Worm (Caenorhabditis elegans): ENCODE measurements around the gene srm-5.

Gene srm-5

DNA sequence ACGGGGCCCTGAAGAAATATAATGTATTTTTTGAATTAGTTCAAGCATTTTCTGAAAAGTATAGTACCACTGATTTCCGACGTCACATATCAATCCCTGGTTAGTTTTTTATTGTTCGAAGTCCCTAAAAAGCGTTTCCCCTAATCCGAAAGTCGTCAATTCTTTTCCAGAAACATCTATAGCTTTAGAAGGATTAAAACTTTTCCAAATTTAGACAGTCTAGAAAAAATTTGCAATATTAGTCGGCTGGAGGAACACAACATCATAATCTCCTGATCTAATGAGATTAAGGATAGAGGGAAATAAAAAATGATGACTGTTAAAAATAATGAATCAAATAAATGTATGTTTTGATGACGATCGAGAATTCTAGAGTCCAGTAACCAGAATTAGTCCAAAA is 43.1 kb downstream of the srm-5 start:
- TF ChIP-seq ceh-82 (tag; optimal IDR thresholded peaks at IDR 0.05) (no peak), ceh-16 (tag; optimal IDR thresholded peaks at IDR 0.05) (no peak), snpc-4 (tag; optimal IDR thresholded peaks at IDR 0.05) (no peak), R02D3.7 (tag; optimal IDR thresholded peaks at IDR 0.05) (no peak), aly-2 (tag; optimal IDR thresholded peaks at IDR 0.05) (no peak), nhr-77 (tag; optimal IDR thresholded peaks at IDR 0.05) (no peak), ZK546.5 (tag; optimal IDR thresholded peaks at IDR 0.05) (no peak), nhr-11 (tag; optimal IDR thresholded peaks at IDR 0.05) (no peak), ztf-4 (tag; optimal IDR thresholded peaks at IDR 0.05) (no peak), unc-39 (tag; optimal IDR thresholded peaks at IDR 0.05) (no peak), tbx-2 (tag; optimal IDR thresholded peaks at IDR 0.05) (no peak), nhr-28 (tag; optimal IDR thresholded peaks at IDR 0.05) (no peak), ama-1 (optimal IDR thresholded peaks at IDR 0.05) (no peak), nhr-25 (tag; optimal IDR thresholded peaks at IDR 0.05) (no peak)

DNA sequence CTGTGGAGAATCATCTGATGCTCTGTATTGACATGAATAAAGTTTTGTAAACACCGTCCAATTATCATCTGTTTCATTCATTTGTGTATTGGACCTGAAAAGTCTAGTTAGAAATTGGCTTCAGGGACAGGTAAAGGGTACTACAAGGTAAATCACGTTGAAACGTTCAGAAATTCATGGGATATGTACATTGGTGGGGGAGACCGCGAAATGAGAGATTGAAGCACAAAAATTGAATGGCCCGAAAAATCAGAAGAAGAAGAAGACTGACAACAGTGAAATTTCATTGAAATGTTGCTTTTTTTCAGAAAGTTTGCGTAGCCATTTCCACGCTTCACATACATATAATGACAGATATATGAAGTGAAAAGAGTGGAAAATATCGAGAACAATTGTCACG is 44.0 kb downstream of the srm-5 start, which contains the start of gene npr-43:
Gene npr-43 (minus strand): TSS at position 101 of the 400 bp plus-strand sequence.
- TF ChIP-seq nhr-43 (tag; optimal IDR thresholded peaks at IDR 0.05; ENCODE audit: poor library complexity, severe bottlenecking), result no peak

- TF ChIP-seq fkh-2 (tag; optimal IDR thresholded peaks at IDR 0.05) (no peak), egl-27 (tag; optimal IDR thresholded peaks at IDR 0.05) (no peak), egl-5 (tag; optimal IDR thresholded peaks at IDR 0.05) (no peak), pqm-1 (tag; optimal IDR thresholded peaks at IDR 0.05) (no peak), ztf-11 (tag; optimal IDR thresholded peaks at IDR 0.05) (no peak), ceh-9 (tag; optimal IDR thresholded peaks at IDR 0.05) (no peak), daf-12 (tag; optimal IDR thresholded peaks at IDR 0.05) (no peak), aly-2 (tag; optimal IDR thresholded peaks at IDR 0.05) (no peak), zag-1 (tag; optimal IDR thresholded peaks at IDR 0.05) (no peak), nhr-12 (tag; optimal IDR thresholded peaks at IDR 0.05) (no peak), nhr-67 (tag; optimal IDR thresholded peaks at IDR 0.05) (no peak), elt-2 (tag; optimal IDR thresholded peaks at IDR 0.05) (no peak), ceh-82 (tag; optimal IDR thresholded peaks at IDR 0.05) (no peak), elt-1 (tag; optimal IDR thresholded peaks at IDR 0.05) (no peak), ama-1 (optimal IDR thresholded peaks at IDR 0.05) (no peak), nhr-25 (tag; optimal IDR thresholded peaks at IDR 0.05) (no peak), lsy-12 (tag; optimal IDR thresholded peaks at IDR 0.05) (no peak)
These were observed 45.2 kb downstream of the srm-5 start for ce11 chrV:14380242-14380641.
